Worm (Caenorhabditis elegans) whole organism, young adult: ENCODE data around the gene srsx-16.
A peak's percentile ranks its signal among the peaks of the same experiment; 100 is the strongest.

Source experiments
- B0261.1 ChIP-seq: sonication (generic microtip); optimal IDR thresholded peaks from 2 replicates; lab custom pipeline; 2016; ENCODE audit warnings: mild to moderate bottlenecking, missing genetic modification characterization, moderate library complexity, missing compliant biosample characterization
- F33H1.4 ChIP-seq: fragments of 200-800 bp; sonication (Bioruptor generic); IDR thresholded peaks from 2 replicates; pipeline ENCODE4 v1.3.6; 2022; ENCODE audit warnings: missing genetic modification reagents, missing genetic modification characterization, missing compliant biosample characterization
- F39B2.1 ChIP-seq: fragments of 200-800 bp; sonication (Bioruptor generic); IDR thresholded peaks from 2 replicates; pipeline ENCODE4 v1.3.6; 2022; ENCODE audit warnings: missing genetic modification reagents, missing genetic modification characterization, missing compliant biosample characterization
- F57A8.1 ChIP-seq: fragments of 200-800 bp; sonication (Bioruptor generic); optimal IDR thresholded peaks from 2 replicates; lab custom pipeline; 2018; ENCODE audit warnings: mild to moderate bottlenecking, missing genetic modification characterization, moderate library complexity, missing compliant biosample characterization
- F57C9.4 ChIP-seq: sonication (generic microtip); optimal IDR thresholded peaks from 2 replicates; lab custom pipeline; 2017; ENCODE audit warnings: mild to moderate bottlenecking, missing genetic modification characterization, missing compliant biosample characterization
- K12H6.12 ChIP-seq: fragments of 200-800 bp; sonication (Bioruptor generic); optimal IDR thresholded peaks from 2 replicates; lab custom pipeline; 2018; ENCODE audit warnings: mild to moderate bottlenecking, missing genetic modification characterization, missing compliant biosample characterization
- T07F8.4 ChIP-seq: sonication (generic microtip); optimal IDR thresholded peaks from 2 replicates; lab custom pipeline; 2016; ENCODE audit warnings: mild to moderate bottlenecking, missing genetic modification characterization, moderate library complexity, missing compliant biosample characterization
- Y53G8AR.9 ChIP-seq: fragments of 200-800 bp; sonication (Bioruptor generic); conservative IDR thresholded peaks from 2 replicates; pipeline ENCODE4 v1.3.6; 2022; ENCODE audit warnings: missing genetic modification reagents, missing genetic modification characterization, missing compliant biosample characterization
- Y67H2A.10 ChIP-seq: fragments of 200-800 bp; sonication (Bioruptor generic); conservative IDR thresholded peaks from 2 replicates; pipeline ENCODE4 v1.3.6; 2022; ENCODE audit warnings: missing genetic modification reagents, missing genetic modification characterization, missing compliant biosample characterization
- Y79H2A.3 ChIP-seq: fragments of 200-800 bp; sonication (Bioruptor generic); conservative IDR thresholded peaks from 2 replicates; pipeline ENCODE4 v1.3.6; 2022; ENCODE audit warnings: missing genetic modification reagents, missing genetic modification characterization, missing compliant biosample characterization
- Y95B8A.8 ChIP-seq: fragments of 200-800 bp; sonication (Bioruptor generic); IDR thresholded peaks from 2 replicates; pipeline ENCODE4 v1.3.6; 2022; ENCODE audit warnings: missing genetic modification reagents, missing genetic modification characterization, missing compliant biosample characterization
- ZK185.1 ChIP-seq: sonication (generic microtip); optimal IDR thresholded peaks from 2 replicates; lab custom pipeline; 2016; ENCODE audit warnings: mild to moderate bottlenecking, missing genetic modification characterization, missing compliant biosample characterization; ENCODE audit not compliant: poor library complexity, severe bottlenecking
- attf-3 ChIP-seq: fragments of 200-800 bp; sonication (Bioruptor generic); conservative IDR thresholded peaks from 2 replicates; pipeline ENCODE4 v1.3.6; 2022; ENCODE audit warnings: missing genetic modification reagents, missing genetic modification characterization, missing compliant biosample characterization
- attf-5 ChIP-seq: fragments of 200-800 bp; sonication (Bioruptor generic); optimal IDR thresholded peaks from 2 replicates; lab custom pipeline; 2018; ENCODE audit warnings: mild to moderate bottlenecking, missing genetic modification characterization, missing compliant biosample characterization
- bed-1 ChIP-seq: fragments of 200-800 bp; sonication (Bioruptor generic); IDR thresholded peaks from 2 replicates; pipeline ENCODE4 v1.3.6; 2022; ENCODE audit warnings: missing genetic modification reagents, missing genetic modification characterization, missing compliant biosample characterization
- cebp-1 ChIP-seq, 2 experiments: fragments of 200-800 bp in 1 of 2; sonication (Bioruptor generic) in 1 of 2; sonication (generic microtip) in 1 of 2; IDR thresholded peaks in 1 of 2; optimal IDR thresholded peaks in 1 of 2; 2 replicates each; pipeline versions ENCODE4 v1.3.6 to Lab custom; 2017 to 2022; ENCODE audit warnings: missing compliant biosample characterization in 2 of 2, missing genetic modification characterization in 2 of 2, mild to moderate bottlenecking in 1 of 2, missing genetic modification reagents in 1 of 2, moderate library complexity in 1 of 2
- ceh-27 ChIP-seq: fragments of 200-800 bp; sonication (Bioruptor generic); optimal IDR thresholded peaks from 2 replicates; lab custom pipeline; 2018; ENCODE audit warnings: mild to moderate bottlenecking, missing genetic modification characterization, moderate library complexity, missing compliant biosample characterization
- dox-1 ChIP-seq: fragments of 200-800 bp; sonication (Bioruptor generic); IDR thresholded peaks from 2 replicates; pipeline ENCODE4 v1.3.6; 2022; ENCODE audit warnings: missing genetic modification reagents, missing genetic modification characterization, missing compliant biosample characterization
- efl-1 ChIP-seq: fragments of 150-350 bp; optimal IDR thresholded peaks from 2 replicates; lab custom pipeline; 2014; ENCODE audit warnings: missing biosample characterization, missing genetic modification reagents, missing genetic modification characterization
- him-1 ChIP-seq: sonication (generic microtip); optimal IDR thresholded peaks from 2 replicates; lab custom pipeline; 2016; ENCODE audit warnings: missing genotype, missing genetic modification reagents, missing genetic modification characterization, missing compliant biosample characterization
- hlh-12 ChIP-seq: sonication (generic microtip); optimal IDR thresholded peaks from 2 replicates; lab custom pipeline; 2016; ENCODE audit warnings: missing genetic modification characterization, missing compliant biosample characterization
- hlh-26 ChIP-seq: fragments of 200-800 bp; sonication (Bioruptor generic); conservative IDR thresholded peaks from 2 replicates; pipeline ENCODE4 v1.3.6; 2022; ENCODE audit warnings: missing genetic modification reagents, missing genetic modification characterization, missing compliant biosample characterization
- hmg-1.2 ChIP-seq: fragments of 200-800 bp; sonication (Bioruptor generic); IDR thresholded peaks from 2 replicates; pipeline ENCODE4 v1.3.6; 2022; ENCODE audit warnings: missing genetic modification reagents, missing genetic modification characterization, missing compliant biosample characterization
- let-526 ChIP-seq: fragments of 200-800 bp; sonication (Bioruptor generic); IDR thresholded peaks from 2 replicates; pipeline ENCODE4 v1.3.6; 2022; ENCODE audit warnings: missing genetic modification reagents, missing genetic modification characterization, missing compliant biosample characterization
- lin-26 ChIP-seq: fragments of 200-800 bp; sonication (Bioruptor generic); IDR thresholded peaks from 2 replicates; pipeline ENCODE4 v1.3.6; 2022; ENCODE audit warnings: missing genetic modification reagents, missing genetic modification characterization, missing compliant biosample characterization
- lin-35 ChIP-seq, 3 experiments: fragments of 150-350 bp in 2 of 3; sonication (generic microtip) in 1 of 3; optimal IDR thresholded peaks; 2 replicates each; lab custom pipeline; 2014 to 2018; ENCODE audit warnings: missing biosample characterization in 3 of 3, missing genetic modification characterization in 3 of 3, missing genetic modification reagents in 3 of 3
- lin-40 ChIP-seq: sonication (generic microtip); optimal IDR thresholded peaks from 2 replicates; lab custom pipeline; 2016; ENCODE audit warnings: missing genetic modification characterization, mild to moderate bottlenecking, missing compliant biosample characterization, missing genotype, missing genetic modification reagents
- lin-54 ChIP-seq: fragments of 200-800 bp; sonication (Bioruptor generic); optimal IDR thresholded peaks from 2 replicates; lab custom pipeline; 2018; ENCODE audit warnings: mild to moderate bottlenecking, missing genetic modification characterization, missing compliant biosample characterization
- madf-3 ChIP-seq: fragments of 200-800 bp; sonication (Bioruptor generic); IDR thresholded peaks from 2 replicates; pipeline ENCODE4 v1.3.6; 2022; ENCODE audit warnings: missing genetic modification reagents, missing genetic modification characterization, missing compliant biosample characterization
- madf-6 ChIP-seq: fragments of 200-800 bp; sonication (Bioruptor generic); IDR thresholded peaks from 2 replicates; pipeline ENCODE4 v1.3.6; 2022; ENCODE audit warnings: missing genetic modification reagents, missing genetic modification characterization, missing compliant biosample characterization
- nfyb-1 ChIP-seq: fragments of 200-800 bp; sonication (Bioruptor generic); IDR thresholded peaks from 2 replicates; pipeline ENCODE4 v1.3.6; 2022; ENCODE audit warnings: missing genetic modification reagents, missing genetic modification characterization, missing compliant biosample characterization
- nhr-80 ChIP-seq: sonication (generic microtip); optimal IDR thresholded peaks from 2 replicates; lab custom pipeline; 2016; ENCODE audit warnings: missing genetic modification characterization, missing compliant biosample characterization
- nhr-90 ChIP-seq: sonication (generic microtip); optimal IDR thresholded peaks from 2 replicates; lab custom pipeline; 2016; ENCODE audit warnings: missing genotype, mild to moderate bottlenecking, missing genetic modification characterization, missing compliant biosample characterization
- somi-1 ChIP-seq: fragments of 200-800 bp; sonication (Bioruptor generic); optimal IDR thresholded peaks from 2 replicates; lab custom pipeline; 2018; ENCODE audit warnings: mild to moderate bottlenecking, missing genetic modification characterization, missing compliant biosample characterization
- tbp1 ChIP-seq: fragments of 200-800 bp; sonication (Bioruptor generic); optimal IDR thresholded peaks from 2 replicates; lab custom pipeline; 2018; ENCODE audit warnings: mild to moderate bottlenecking, missing genetic modification characterization, missing compliant biosample characterization
- tbx-9 ChIP-seq: sonication (generic microtip); optimal IDR thresholded peaks from 2 replicates; lab custom pipeline; 2016; ENCODE audit warnings: borderline replicate concordance, missing genetic modification characterization, inconsistent platforms, missing compliant biosample characterization
- unc-62 ChIP-seq: fragments of 150-350 bp; optimal IDR thresholded peaks from 2 replicates; lab custom pipeline; 2014; ENCODE audit warnings: missing biosample characterization, missing genetic modification reagents, missing genetic modification characterization
- xnd-1 ChIP-seq: sonication (generic microtip); optimal IDR thresholded peaks from 2 replicates; lab custom pipeline; 2016; ENCODE audit warnings: missing genotype, missing genetic modification reagents, missing genetic modification characterization, missing compliant biosample characterization
- ztf-3 ChIP-seq: fragments of 200-800 bp; sonication (Bioruptor generic); optimal IDR thresholded peaks from 2 replicates; lab custom pipeline; 2018; ENCODE audit warnings: mild to moderate bottlenecking, missing genetic modification characterization, missing compliant biosample characterization

Gene srsx-16

DNA sequence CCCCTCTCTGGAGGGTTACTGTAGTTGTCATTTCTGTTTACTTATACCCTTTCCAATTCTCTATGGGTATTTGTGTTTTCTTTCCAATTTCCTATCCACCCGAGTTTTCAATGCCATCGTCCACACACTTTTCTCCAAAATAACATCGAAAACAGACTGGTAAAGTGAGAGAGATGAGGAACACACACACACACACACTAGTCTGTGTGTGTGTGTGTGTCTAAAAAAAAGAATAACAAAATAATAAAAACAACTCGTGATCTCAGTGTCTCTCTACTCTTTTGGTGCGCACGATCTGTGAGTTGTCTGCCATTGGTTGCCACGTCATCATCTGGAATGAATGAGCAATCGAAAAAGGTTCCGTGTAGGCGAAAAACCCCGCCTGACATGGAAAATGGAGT lies 33.2 kb downstream of the srsx-16 start:
- TF ChIP-seq cebp-1 (GFP tag; IDR thresholded peaks at IDR 0.05; lab: Robert Waterston, UW): no peak
- no peak for TF ChIP-seq cebp-1 (tag; optimal IDR thresholded peaks at IDR 0.05; lab: Kevin White, UChicago)
- peak; percentile 70 for TF ChIP-seq K12H6.12
- TF ChIP-seq ceh-27 (GFP tag; lab: Kevin White, UChicago): peak; percentile 28

ce11 chrIV:5584384-5584783 lies 35.2 kb downstream of the srsx-16 start, which contains the start of gene fkh-7:
Gene fkh-7, plus strand, starts transcription at chrIV:5584684.
- no peak for TF ChIP-seq F39B2.1 (GFP tag; lab: Robert Waterston, UW)
- TF ChIP-seq B0261.1 (tag; lab: Kevin White, UChicago): no peak
- TF ChIP-seq somi-1: no peak
- no peak for TF ChIP-seq Y67H2A.10 (GFP tag; lab: Robert Waterston, UW)
- no peak for TF ChIP-seq attf-5 (GFP tag; lab: Kevin White, UChicago)
- no peak for TF ChIP-seq attf-3
- no peak for TF ChIP-seq dox-1
- TF ChIP-seq ZK185.1 (tag; lab: Kevin White, UChicago): no peak

DNA sequence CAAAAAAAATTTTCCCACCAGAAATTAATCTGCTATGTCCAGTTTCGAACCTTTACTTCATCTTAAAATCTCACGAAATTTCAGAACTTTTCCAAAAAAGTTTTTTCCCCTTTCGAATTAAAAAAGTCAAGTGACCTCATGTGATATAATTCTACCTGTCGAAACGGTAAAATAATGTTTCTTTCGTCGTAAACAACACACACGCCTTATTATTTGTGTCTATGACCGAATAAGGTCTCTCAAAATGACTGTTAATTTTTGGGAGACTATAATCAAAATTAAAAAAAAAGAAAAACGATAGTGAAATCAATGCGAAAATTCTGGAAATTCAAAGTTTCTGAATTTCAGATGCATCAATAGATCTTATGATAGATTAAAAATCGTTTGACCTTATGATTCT lies 36.4 kb downstream of the srsx-16 start:
- TF ChIP-seq lin-54 (GFP tag; lab: Kevin White, UChicago): no peak
- TF ChIP-seq ztf-3: no peak
- no peak for TF ChIP-seq F57C9.4 (tag; lab: Kevin White, UChicago)
- no peak for TF ChIP-seq him-1 (tag; lab: Kevin White, UChicago)
- no peak for TF ChIP-seq F33H1.4 (GFP tag; lab: Robert Waterston, UW)
- TF ChIP-seq K12H6.12: no peak
- no peak for TF ChIP-seq madf-6
- TF ChIP-seq F57A8.1: no peak
- TF ChIP-seq hlh-12 (tag; lab: Kevin White, UChicago): no peak
- TF ChIP-seq T07F8.4 (tag; lab: Kevin White, UChicago): no peak
- no peak for TF ChIP-seq Y53G8AR.9 (GFP tag; lab: Robert Waterston, UW)
- no peak for TF ChIP-seq efl-1
- no peak for TF ChIP-seq hlh-26 (GFP tag; lab: Robert Waterston, UW)
- TF ChIP-seq lin-40: no peak
- no peak for TF ChIP-seq lin-26 (GFP tag; lab: Robert Waterston, UW)
- no peak for TF ChIP-seq Y95B8A.8 (GFP tag; lab: Robert Waterston, UW)
- TF ChIP-seq nhr-90: no peak
- no peak for TF ChIP-seq bed-1 (GFP tag; lab: Robert Waterston, UW)
- no peak for TF ChIP-seq xnd-1 (tag; lab: Kevin White, UChicago)

DNA sequence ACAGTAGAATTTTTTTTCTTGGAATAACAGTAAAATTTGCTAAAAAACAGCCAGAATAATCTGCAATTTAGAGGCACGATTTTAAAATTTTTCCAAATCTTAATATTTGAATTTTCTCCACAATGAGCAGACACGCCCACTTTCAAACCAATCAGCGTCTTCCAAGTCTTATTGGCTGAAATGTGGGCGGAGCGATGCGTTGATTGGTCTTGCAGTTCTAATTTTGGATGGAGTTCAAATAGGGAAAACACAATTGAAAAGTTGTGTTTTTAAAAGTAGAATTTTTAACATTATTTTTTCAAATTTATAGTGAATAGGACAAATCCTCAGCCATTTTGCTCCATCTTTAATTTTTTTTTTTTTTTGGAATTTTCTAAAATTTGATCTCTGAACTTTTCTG lies 36.8 kb downstream of the srsx-16 start:
- TF ChIP-seq nfyb-1 (GFP tag; lab: Robert Waterston, UW): peak; percentile 25; the same call in 1 of the 2 replicates
- no peak for TF ChIP-seq attf-3
- TF ChIP-seq lin-35 (GFP tag; optimal IDR thresholded peaks at IDR 0.05; lab: Kevin White, UChicago): no peak

- TF ChIP-seq hmg-1.2: peak; percentile 65; the same call in 1 of the 2 replicates
- TF ChIP-seq nhr-80 (tag; lab: Kevin White, UChicago): peak; percentile 57
- peak; percentile 58 for TF ChIP-seq ceh-27 (GFP tag; lab: Kevin White, UChicago)
- TF ChIP-seq K12H6.12: peak; percentile 69
- no peak for TF ChIP-seq madf-3 (GFP tag; lab: Robert Waterston, UW)
- peak; percentile 20 for TF ChIP-seq ZK185.1 (tag; lab: Kevin White, UChicago)
- no peak for TF ChIP-seq Y79H2A.3 (GFP tag; lab: Robert Waterston, UW)
- no peak for TF ChIP-seq let-526 (GFP tag; lab: Robert Waterston, UW)
- TF ChIP-seq tbx-9 (tag; lab: Kevin White, UChicago): no peak
- TF ChIP-seq unc-62 (GFP tag; lab: Kevin White, UChicago): no peak
- peak; percentile 17 for TF ChIP-seq lin-40
- TF ChIP-seq tbp1: peak; percentile 27
- no peak for TF ChIP-seq him-1 (tag; lab: Kevin White, UChicago)
- TF ChIP-seq, all 124 proteins: peak for 7
These were observed 37.3 kb downstream of the srsx-16 start for ce11 chrIV:5582267-5582666.
